Fruit fly (Drosophila melanogaster): ENCODE measurements around the gene CG34328.

Gene CG34328

dm6 chrX:18399965-18400364 lies at the start of gene CG34328:
CG34328 (minus strand) TSS chrX:18400065.
- TF ChIP-seq noc (tag; optimal IDR thresholded peaks at IDR 0.05), result no peak

- TF ChIP-seq noc (tag; optimal IDR thresholded peaks at IDR 0.05), result no peak
Measured at dm6 chrX:18440481-18440880, 40.6 kb upstream of the CG34328 start, which contains the start of gene CG32548. CG32548 (minus strand) TSS chrX:18440581.

dm6 chrX:18439367-18439766 lies 39.5 kb upstream of the CG34328 start, which contains the start of gene CG43841:
CG43841 (plus strand) TSS chrX:18439667.
- no peak for TF ChIP-seq noc (tag; optimal IDR thresholded peaks at IDR 0.05)

- no peak for TF ChIP-seq noc (tag; optimal IDR thresholded peaks at IDR 0.05)
Measured at dm6 chrX:18438568-18438967, 38.7 kb upstream of the CG34328 start, which contains the start of gene CG32551. CG32551 (plus strand) TSS chrX:18438868.

dm6 chrX:18437190-18437589 lies 37.3 kb upstream of the CG34328 start, which contains the start of gene CG6290:
CG6290 (plus strand) TSS chrX:18437490.
- TF ChIP-seq noc (tag; optimal IDR thresholded peaks at IDR 0.05), result no peak

- TF ChIP-seq noc (tag; optimal IDR thresholded peaks at IDR 0.05), result no peak
Measured at dm6 chrX:18422112-18422511, 22.2 kb upstream of the CG34328 start, which contains the start of gene CG42323. CG42323 (plus strand) TSS chrX:18422413.

dm6 chrX:18415115-18415514 lies 15.2 kb upstream of the CG34328 start, which contains the start of gene CG15056:
CG15056 (plus strand) TSS chrX:18415415.
- no peak for TF ChIP-seq noc (tag; optimal IDR thresholded peaks at IDR 0.05)

dm6 chrX:18409938-18410337 lies 10.1 kb upstream of the CG34328 start, which contains the start of gene Nt5b:
Nt5b (minus strand) TSS chrX:18410144.
- TF ChIP-seq noc (tag; optimal IDR thresholded peaks at IDR 0.05), result no peak

- no peak for TF ChIP-seq noc (tag; optimal IDR thresholded peaks at IDR 0.05)
Measured at dm6 chrX:18409449-18409848, 9.6 kb upstream of the CG34328 start.

dm6 chrX:18407394-18407721 lies 7.5 kb upstream of the CG34328 start:
- no peak for TF ChIP-seq noc (tag; optimal IDR thresholded peaks at IDR 0.05)

dm6 chrX:18406593-18407393 lies 6.9 kb upstream of the CG34328 start:
- TF ChIP-seq noc (tag; optimal IDR thresholded peaks at IDR 0.05), result peak; percentile 67

dm6 chrX:18405567-18406059 lies 5.7 kb upstream of the CG34328 start:
- TF ChIP-seq noc (tag; optimal IDR thresholded peaks at IDR 0.05), result peak; percentile 77

- TF ChIP-seq noc (tag; optimal IDR thresholded peaks at IDR 0.05), result peak; percentile 81
Measured at dm6 chrX:18404632-18405238, 4.9 kb upstream of the CG34328 start.

dm6 chrX:18404150-18404631 lies 4.3 kb upstream of the CG34328 start:
- TF ChIP-seq noc (tag; optimal IDR thresholded peaks at IDR 0.05), result no peak

dm6 chrX:18402564-18402963 lies 2.7 kb upstream of the CG34328 start:
- TF ChIP-seq noc (tag; optimal IDR thresholded peaks at IDR 0.05), result no peak

dm6 chrX:18395157-18395556 lies 4.7 kb downstream of the CG34328 start:
- TF ChIP-seq noc (tag; optimal IDR thresholded peaks at IDR 0.05), result no peak

dm6 chrX:18386784-18387183 lies 13.1 kb downstream of the CG34328 start, which contains the start of gene Tsf1:
Tsf1 (plus strand) TSS chrX:18387084.
- no peak for TF ChIP-seq noc (tag; optimal IDR thresholded peaks at IDR 0.05)

Measured in whole organism, larva.